Worm (Caenorhabditis elegans) whole organism, L4 larva: ENCODE results near the gene bath-37.

Experiments
- D1046.2 ChIP-seq: fragments of 200-800 bp; sonication (Bioruptor generic); IDR thresholded peaks from 2 replicates; pipeline ENCODE4 v1.3.6; 2022; ENCODE audit warnings: missing genetic modification characterization, missing compliant biosample characterization
- F37D6.2 ChIP-seq: sonication (generic microtip); optimal IDR thresholded peaks from 2 replicates; lab custom pipeline; 2016; ENCODE audit warnings: mild to moderate bottlenecking, missing genetic modification characterization, missing compliant biosample characterization
- F44E2.7 ChIP-seq: fragments of 200-800 bp; sonication (Bioruptor generic); IDR thresholded peaks from 2 replicates; pipeline ENCODE4 v2.1.2; 2022; ENCODE audit warnings: missing genetic modification characterization, missing compliant biosample characterization
- F49E8.2 ChIP-seq: sonication (generic microtip); optimal IDR thresholded peaks from 2 replicates; lab custom pipeline; 2016; ENCODE audit warnings: missing compliant biosample characterization, mild to moderate bottlenecking, missing genetic modification characterization, borderline replicate concordance
- R02D3.7 ChIP-seq: fragments of 150-350 bp; sonication (generic microtip); optimal IDR thresholded peaks from 3 replicates; lab custom pipeline; 2014; ENCODE audit warnings: missing biosample characterization, missing genetic modification characterization
- T26A8.4 ChIP-seq: fragments of 200-800 bp; sonication (Bioruptor generic); IDR thresholded peaks from 2 replicates; pipeline ENCODE4 v1.3.6; 2022; ENCODE audit warnings: missing genetic modification characterization, missing compliant biosample characterization
- Y48G9A.11 ChIP-seq: fragments of 200-800 bp; sonication (Bioruptor generic); IDR thresholded peaks from 2 replicates; pipeline ENCODE4 v1.3.6; 2022; ENCODE audit warnings: missing genetic modification reagents, missing genetic modification characterization, missing compliant biosample characterization
- ZK546.5 ChIP-seq, 2 experiments: sonication (generic microtip); optimal IDR thresholded peaks; 2 replicates each; lab custom pipeline; 2017; ENCODE audit warnings: missing biosample characterization in 2 of 2, missing genetic modification characterization in 2 of 2
- aha-1 ChIP-seq: fragments of 150-350 bp; peaks from one replicate; lab custom pipeline; 2014; ENCODE audit warnings: missing biosample characterization, missing genetic modification characterization
- aly-2 ChIP-seq: sonication (generic microtip); optimal IDR thresholded peaks from 2 replicates; lab custom pipeline; 2018; ENCODE audit warnings: missing biosample characterization, missing genetic modification characterization
- ama-1 ChIP-seq: fragments of 150-350 bp; optimal IDR thresholded peaks from 2 replicates; lab custom pipeline; 2014; ENCODE audit warnings: inconsistent platforms, mixed read lengths
- ceh-28 ChIP-seq: fragments of 150-350 bp; optimal IDR thresholded peaks from 2 replicates; lab custom pipeline; 2014; ENCODE audit warnings: missing biosample characterization, missing genetic modification reagents, missing genetic modification characterization
- ceh-44 ChIP-seq: fragments of 200-800 bp; sonication (Bioruptor generic); IDR thresholded peaks from 2 replicates; pipeline ENCODE4 v1.3.6; 2022; ENCODE audit warnings: missing genetic modification reagents, missing genetic modification characterization, missing compliant biosample characterization
- cey-2 ChIP-seq: sonication (generic microtip); optimal IDR thresholded peaks from 3 replicates; lab custom pipeline; 2017; ENCODE audit warnings: missing genetic modification characterization, mild to moderate bottlenecking, missing compliant biosample characterization, antibody characterized with exemption, borderline replicate concordance; ENCODE audit not compliant: insufficient read depth
- ctbp-1 ChIP-seq: fragments of 200-800 bp; sonication (Bioruptor generic); IDR thresholded peaks from 2 replicates; pipeline ENCODE4 v1.3.6; 2022; ENCODE audit warnings: missing genetic modification reagents, missing genetic modification characterization, missing compliant biosample characterization
- daf-19 ChIP-seq: fragments of 200-800 bp; sonication (Bioruptor generic); conservative IDR thresholded peaks from 2 replicates; pipeline ENCODE4 v1.3.6; 2022; ENCODE audit warnings: missing genetic modification characterization, missing compliant biosample characterization
- dmd-6 ChIP-seq: fragments of 200-800 bp; sonication (Bioruptor generic); IDR thresholded peaks from 2 replicates; pipeline ENCODE4 v1.3.6; 2022; ENCODE audit warnings: missing genetic modification reagents, missing genetic modification characterization, missing compliant biosample characterization
- dmd-8 ChIP-seq: fragments of 200-800 bp; sonication (Bioruptor generic); IDR thresholded peaks from 2 replicates; pipeline ENCODE4 v1.3.6; 2022; ENCODE audit warnings: missing genetic modification characterization, missing compliant biosample characterization
- dpl-1 ChIP-seq: fragments of 150-350 bp; optimal IDR thresholded peaks from 2 replicates; lab custom pipeline; 2014; ENCODE audit warnings: missing biosample characterization, missing genetic modification reagents, missing genetic modification characterization
- hmg-1.1 ChIP-seq: fragments of 200-800 bp; sonication (Bioruptor generic); IDR thresholded peaks from 2 replicates; pipeline ENCODE4 v1.3.6; 2022; ENCODE audit warnings: missing genetic modification reagents, missing genetic modification characterization, missing compliant biosample characterization
- lir-3 ChIP-seq: sonication (generic microtip); optimal IDR thresholded peaks from 2 replicates; lab custom pipeline; 2016; ENCODE audit warnings: mild to moderate bottlenecking, missing genetic modification characterization, missing compliant biosample characterization
- madf-5 ChIP-seq, 2 experiments: fragments of 200-800 bp; sonication (Bioruptor generic); IDR thresholded peaks; 2 replicates each; pipeline ENCODE4 v1.3.6; 2022; ENCODE audit warnings: missing compliant biosample characterization in 2 of 2, missing genetic modification characterization in 2 of 2
- mdl-1 ChIP-seq, 2 experiments: fragments of 150-350 bp in 1 of 2; sonication (generic microtip) in 1 of 2; optimal IDR thresholded peaks; 2 replicates each; lab custom pipeline; 2014 to 2017; ENCODE audit warnings: missing biosample characterization in 2 of 2, missing genetic modification characterization in 2 of 2
- mdt-29 ChIP-seq: fragments of 200-800 bp; sonication (Bioruptor generic); IDR thresholded peaks from 2 replicates; pipeline ENCODE4 v1.3.6; 2022; ENCODE audit warnings: missing genetic modification reagents, missing genetic modification characterization, missing compliant biosample characterization
- mes-2 ChIP-seq: sonication (generic microtip); optimal IDR thresholded peaks from 2 replicates; lab custom pipeline; 2016; ENCODE audit warnings: missing genotype, mild to moderate bottlenecking, missing genetic modification characterization, missing compliant biosample characterization; ENCODE audit not compliant: poor library complexity, severe bottlenecking
- nhr-25 ChIP-seq: sonication (generic microtip); optimal IDR thresholded peaks from 2 replicates; lab custom pipeline; 2017; ENCODE audit warnings: missing genetic modification characterization, mild to moderate bottlenecking, missing compliant biosample characterization, antibody characterized with exemption, moderate library complexity, borderline replicate concordance; ENCODE audit not compliant: insufficient read depth
- nhr-41 ChIP-seq: fragments of 200-800 bp; sonication (Bioruptor generic); IDR thresholded peaks from 2 replicates; pipeline ENCODE4 v1.3.6; 2022; ENCODE audit warnings: missing genetic modification reagents, missing genetic modification characterization, missing compliant biosample characterization
- nhr-76 ChIP-seq: fragments of 150-350 bp; optimal IDR thresholded peaks from 2 replicates; lab custom pipeline; 2014; ENCODE audit warnings: missing biosample characterization, missing genetic modification characterization
- nhr-77 ChIP-seq: fragments of 150-350 bp; optimal IDR thresholded peaks from 2 replicates; lab custom pipeline; 2014; ENCODE audit warnings: missing biosample characterization, missing genetic modification characterization
- pha-4 ChIP-seq, 2 experiments: fragments of 150-350 bp in 1 of 2; fragments of 200-800 bp in 1 of 2; sonication (Bioruptor generic) in 1 of 2; IDR thresholded peaks in 1 of 2; optimal IDR thresholded peaks in 1 of 2; 2 replicates each; pipeline versions ENCODE4 v1.3.6 to Lab custom; 2014 to 2022; ENCODE audit warnings: missing genetic modification characterization in 2 of 2, missing genetic modification reagents in 2 of 2, missing biosample characterization in 1 of 2, missing compliant biosample characterization in 1 of 2
- php-3 ChIP-seq: fragments of 200-800 bp; sonication (Bioruptor generic); IDR thresholded peaks from 2 replicates; pipeline ENCODE4 v1.3.6; 2022; ENCODE audit warnings: missing genetic modification reagents, missing genetic modification characterization, missing compliant biosample characterization
- rbr-2 ChIP-seq: sonication (generic microtip); optimal IDR thresholded peaks from 2 replicates; lab custom pipeline; 2016; ENCODE audit warnings: missing genotype, missing genetic modification characterization, missing compliant biosample characterization
- sdz-12 ChIP-seq: fragments of 200-800 bp; sonication (Bioruptor generic); optimal IDR thresholded peaks from 2 replicates; lab custom pipeline; 2018; ENCODE audit warnings: mild to moderate bottlenecking, missing genetic modification characterization, missing compliant biosample characterization
- skn-1 ChIP-seq: fragments of 150-350 bp; optimal IDR thresholded peaks from 2 replicates; lab custom pipeline; 2014; ENCODE audit warnings: missing biosample characterization, missing genetic modification characterization
- snpc-4 ChIP-seq: fragments of 150-350 bp; optimal IDR thresholded peaks from 2 replicates; lab custom pipeline; 2014; ENCODE audit warnings: missing biosample characterization, missing genetic modification characterization
- tag-97 ChIP-seq: fragments of 200-800 bp; sonication (Bioruptor generic); IDR thresholded peaks from 2 replicates; pipeline ENCODE4 v1.3.6; 2022; ENCODE audit warnings: missing genetic modification characterization, missing compliant biosample characterization
- unc-62 ChIP-seq, 3 experiments: fragments of 150-350 bp in 1 of 3; sonication (generic microtip); optimal IDR thresholded peaks in 2 of 3; peaks in 1 of 3; 1 replicate in 1 of 3; 2 replicates in 2 of 3; lab custom pipeline; 2014 to 2017; ENCODE audit warnings: missing biosample characterization in 3 of 3, missing genetic modification characterization in 3 of 3, missing genetic modification reagents in 3 of 3, missing genotype in 1 of 3
- ztf-11 ChIP-seq: fragments of 150-350 bp; optimal IDR thresholded peaks from 2 replicates; lab custom pipeline; 2014; ENCODE audit warnings: missing biosample characterization, missing genetic modification characterization
- ztf-7 ChIP-seq: fragments of 150-350 bp; optimal IDR thresholded peaks from 2 replicates; lab custom pipeline; 2014; ENCODE audit warnings: missing biosample characterization, missing genetic modification characterization

The bath-37 gene

ce11 chrIV:12052461-12052860, 16.2 kb upstream of the bath-37 start:
- TF ChIP-seq aly-2 (tag; lab: Kevin White, UChicago): no peak
- peak; percentile 96 for TF ChIP-seq aha-1

ce11 chrIV:12056603-12057002, 12.1 kb upstream of the bath-37 start, which contains the start of gene K08E4.2:
K08E4.2 (minus strand) TSS chrIV:12056656.
- TF ChIP-seq nhr-77 (tag; lab: Kevin White, UChicago): no peak
- TF ChIP-seq D1046.2 (GFP tag; lab: Robert Waterston, UW): no peak
- no peak for TF ChIP-seq ztf-7 (tag; lab: Kevin White, UChicago)
- TF ChIP-seq F37D6.2: no peak
- no peak for TF ChIP-seq rbr-2
- TF ChIP-seq unc-62 (GFP tag; optimal IDR thresholded peaks at IDR 0.05 in 1 of 2; lab: Kevin White, UChicago): no peak
- TF ChIP-seq unc-62 (tag; optimal IDR thresholded peaks at IDR 0.05; lab: Kevin White, UChicago): no peak
- no peak for TF ChIP-seq F49E8.2 (tag; lab: Kevin White, UChicago)
- no peak for TF ChIP-seq ceh-44 (GFP tag; lab: Robert Waterston, UW)
- no peak for TF ChIP-seq nhr-76 (tag; lab: Kevin White, UChicago)
- no peak for TF ChIP-seq ztf-11 (tag; lab: Kevin White, UChicago)
- TF ChIP-seq madf-5 (GFP tag; IDR thresholded peaks at IDR 0.05; lab: Robert Waterston, UW): no peak
- no peak for TF ChIP-seq mdl-1 (tag; optimal IDR thresholded peaks at IDR 0.05; lab: Kevin White, UChicago)
- TF ChIP-seq ceh-28: no peak
- no peak for TF ChIP-seq ctbp-1 (GFP tag; lab: Robert Waterston, UW)
- TF ChIP-seq F44E2.7 (GFP tag; lab: Robert Waterston, UW): no peak
- no peak for TF ChIP-seq Y48G9A.11
- TF ChIP-seq, all 104 proteins: peak for 0

ce11 chrIV:12057508-12057907, 11.2 kb upstream of the bath-37 start, which contains the start of gene K08E4.3:
K08E4.3 (plus strand) TSS chrIV:12057742.
- peak; percentile 8 for TF ChIP-seq mes-2 (tag; lab: Kevin White, UChicago)
- TF ChIP-seq mdt-29 (GFP tag; lab: Robert Waterston, UW): no peak
- TF ChIP-seq, all 104 proteins: peak for 1

- TF ChIP-seq snpc-4 (no peak), dmd-6 (GFP tag; lab: Robert Waterston, UW) (no peak), cey-2 (tag; lab: Kevin White, UChicago) (no peak), nhr-25 (tag; lab: Kevin White, UChicago) (no peak), ama-1 (lab: Kevin White, UChicago) (no peak), lir-3 (tag; lab: Kevin White, UChicago) (no peak), dpl-1 (GFP tag; lab: Kevin White, UChicago) (no peak), daf-19 (GFP tag; lab: Robert Waterston, UW) (no peak), tag-97 (GFP tag; lab: Robert Waterston, UW) (no peak), skn-1 (no peak), nhr-41 (GFP tag; lab: Robert Waterston, UW) (no peak), R02D3.7 (tag; lab: Kevin White, UChicago) (no peak)
Observed at ce11 chrIV:12061229-12061628, 7.5 kb upstream of the bath-37 start, which contains the start of gene K08E4.8. K08E4.8 (minus strand) TSS chrIV:12061329.

- TF ChIP-seq hmg-1.1 (GFP tag; lab: Robert Waterston, UW) (no peak), mes-2 (tag; lab: Kevin White, UChicago) (no peak), ZK546.5 (tag; optimal IDR thresholded peaks at IDR 0.05; lab: Kevin White, UChicago) (no peak), ama-1 (lab: Kevin White, UChicago) (no peak), dmd-8 (GFP tag; lab: Robert Waterston, UW) (no peak), F37D6.2 (no peak), php-3 (GFP tag; lab: Robert Waterston, UW) (no peak), sdz-12 (GFP tag; lab: Kevin White, UChicago) (no peak), pha-4 (GFP tag; IDR thresholded peaks at IDR 0.05; lab: Robert Waterston, UW) (no peak), pha-4 (tag; optimal IDR thresholded peaks at IDR 0.05; lab: Kevin White, UChicago) (no peak), rbr-2 (no peak), T26A8.4 (GFP tag; lab: Robert Waterston, UW) (no peak)
- TF ChIP-seq, all 104 proteins: peak for 0
Observed at ce11 chrIV:12075497-12075896, 6.8 kb downstream of the bath-37 start, which contains the start of gene K08E4.7. K08E4.7 (plus strand) TSS chrIV:12075797.
